Worm (Caenorhabditis elegans) whole organism, late embryonic: ENCODE measurements around the gene srx-2.
A peak's percentile ranks its signal among the peaks of the same experiment; 100 is the strongest.

ENCODE experiments used
- C08G9.2 ChIP-seq: sonication (generic microtip); optimal IDR thresholded peaks from 2 replicates; lab custom pipeline; 2016; ENCODE audit warnings: mild to moderate bottlenecking, missing genetic modification characterization, moderate library complexity, missing compliant biosample characterization
- C38D4.7 ChIP-seq: fragments of 200-800 bp; sonication (Bioruptor generic); optimal IDR thresholded peaks from 2 replicates; lab custom pipeline; 2018; ENCODE audit warnings: mild to moderate bottlenecking, missing genetic modification characterization, moderate library complexity, missing compliant biosample characterization
- K02D7.2 ChIP-seq: sonication (generic microtip); optimal IDR thresholded peaks from 2 replicates; lab custom pipeline; 2017; ENCODE audit warnings: mild to moderate bottlenecking, missing genetic modification characterization, missing compliant biosample characterization
- Y22D7AL.16 ChIP-seq: sonication (generic microtip); optimal IDR thresholded peaks from 2 replicates; lab custom pipeline; 2016; ENCODE audit warnings: missing genetic modification characterization, missing compliant biosample characterization
- ahr-1 ChIP-seq: sonication (generic microtip); optimal IDR thresholded peaks from 2 replicates; lab custom pipeline; 2016; ENCODE audit warnings: missing genetic modification characterization, missing compliant biosample characterization
- ceh-18 ChIP-seq: sonication (generic microtip); optimal IDR thresholded peaks from 2 replicates; lab custom pipeline; 2016; ENCODE audit warnings: missing genetic modification characterization, missing compliant biosample characterization
- ceh-19 ChIP-seq: fragments of 200-800 bp; sonication (Bioruptor generic); optimal IDR thresholded peaks from 2 replicates; lab custom pipeline; 2018; ENCODE audit warnings: mild to moderate bottlenecking, missing genetic modification characterization, missing compliant biosample characterization
- ceh-22 ChIP-seq: sonication (generic microtip); optimal IDR thresholded peaks from 2 replicates; lab custom pipeline; 2017; ENCODE audit warnings: missing biosample characterization, missing genetic modification characterization
- ceh-30 ChIP-seq: fragments of 150-350 bp; optimal IDR thresholded peaks from 2 replicates; lab custom pipeline; 2014; ENCODE audit warnings: missing biosample characterization, missing genetic modification characterization
- ceh-31 ChIP-seq: sonication (generic microtip); optimal IDR thresholded peaks from 2 replicates; lab custom pipeline; 2016; ENCODE audit warnings: missing genetic modification characterization, missing compliant biosample characterization
- ceh-6 ChIP-seq: fragments of 200-800 bp; sonication (Bioruptor generic); optimal IDR thresholded peaks from 2 replicates; lab custom pipeline; 2018; ENCODE audit warnings: mild to moderate bottlenecking, missing genetic modification characterization, missing compliant biosample characterization
- eyg-1 ChIP-seq: sonication (generic microtip); optimal IDR thresholded peaks from 2 replicates; lab custom pipeline; 2016; ENCODE audit warnings: missing genotype, missing genetic modification characterization, missing compliant biosample characterization
- gmeb-2 ChIP-seq: sonication (generic microtip); optimal IDR thresholded peaks from 2 replicates; lab custom pipeline; 2016; ENCODE audit warnings: missing genetic modification characterization, inconsistent platforms, missing compliant biosample characterization
- hlh-13 ChIP-seq: fragments of 200-800 bp; sonication (Bioruptor generic); optimal IDR thresholded peaks from 2 replicates; lab custom pipeline; 2018; ENCODE audit warnings: mild to moderate bottlenecking, missing genetic modification characterization, missing compliant biosample characterization
- hlh-15 ChIP-seq: sonication (generic microtip); optimal IDR thresholded peaks from 2 replicates; lab custom pipeline; 2016; ENCODE audit warnings: missing genetic modification characterization, missing compliant biosample characterization
- hlh-30 ChIP-seq: sonication (generic microtip); optimal IDR thresholded peaks from 2 replicates; lab custom pipeline; 2017; ENCODE audit warnings: antibody characterized with exemption, missing genetic modification characterization, missing compliant biosample characterization; ENCODE audit not compliant: insufficient read depth
- hlh-6 ChIP-seq: sonication (generic microtip); optimal IDR thresholded peaks from 2 replicates; lab custom pipeline; 2016; ENCODE audit warnings: missing genotype, missing genetic modification characterization, missing compliant biosample characterization
- hlh-8 ChIP-seq: sonication (generic microtip); optimal IDR thresholded peaks from 2 replicates; lab custom pipeline; 2016; ENCODE audit warnings: missing genotype, missing genetic modification characterization, missing compliant biosample characterization
- lin-11 ChIP-seq: fragments of 200-800 bp; sonication (Bioruptor generic); optimal IDR thresholded peaks from 2 replicates; lab custom pipeline; 2018; ENCODE audit warnings: mild to moderate bottlenecking, missing genetic modification characterization, missing compliant biosample characterization
- madf-2 ChIP-seq: sonication (generic microtip); optimal IDR thresholded peaks from 2 replicates; lab custom pipeline; 2017; ENCODE audit warnings: missing genetic modification characterization, missing compliant biosample characterization
- nfya-1 ChIP-seq: sonication (generic microtip); optimal IDR thresholded peaks from 2 replicates; lab custom pipeline; 2017; ENCODE audit warnings: missing genetic modification characterization, mild to moderate bottlenecking, missing compliant biosample characterization, antibody characterized with exemption, moderate library complexity
- nhr-11 ChIP-seq: fragments of 150-350 bp; optimal IDR thresholded peaks from 2 replicates; lab custom pipeline; 2014; ENCODE audit warnings: missing biosample characterization, missing genetic modification characterization
- odd-2 ChIP-seq: sonication (generic microtip); optimal IDR thresholded peaks from 2 replicates; lab custom pipeline; 2017; ENCODE audit warnings: antibody characterized with exemption, mild to moderate bottlenecking, missing genetic modification characterization, missing compliant biosample characterization
- pat-9 ChIP-seq: fragments of 200-800 bp; sonication (Bioruptor generic); optimal IDR thresholded peaks from 2 replicates; lab custom pipeline; 2018; ENCODE audit warnings: mild to moderate bottlenecking, missing genetic modification characterization, moderate library complexity, missing compliant biosample characterization
- pax-1 ChIP-seq: fragments of 150-350 bp; optimal IDR thresholded peaks from 2 replicates; lab custom pipeline; 2014; ENCODE audit warnings: missing biosample characterization, missing genetic modification characterization
- sox-2 ChIP-seq: fragments of 200-800 bp; sonication (Bioruptor generic); IDR thresholded peaks from 2 replicates; pipeline ENCODE4 v1.3.6; 2022; ENCODE audit warnings: missing genetic modification reagents, missing genetic modification characterization, missing compliant biosample characterization
- sox-4 ChIP-seq: sonication (generic microtip); optimal IDR thresholded peaks from 2 replicates; lab custom pipeline; 2017; ENCODE audit warnings: mild to moderate bottlenecking, missing genetic modification characterization, inconsistent platforms, missing compliant biosample characterization
- syd-9 ChIP-seq: sonication (generic microtip); optimal IDR thresholded peaks from 2 replicates; lab custom pipeline; 2016; ENCODE audit warnings: mild to moderate bottlenecking, missing genetic modification characterization, moderate library complexity, missing compliant biosample characterization
- tbx-2 ChIP-seq: sonication (generic microtip); optimal IDR thresholded peaks from 2 replicates; lab custom pipeline; 2016; ENCODE audit warnings: missing genetic modification characterization, missing compliant biosample characterization
- tbx-7 ChIP-seq: sonication (generic microtip); optimal IDR thresholded peaks from 2 replicates; lab custom pipeline; 2016; ENCODE audit warnings: missing genotype, missing genetic modification characterization, missing compliant biosample characterization
- unc-86 ChIP-seq: sonication (generic microtip); optimal IDR thresholded peaks from 2 replicates; lab custom pipeline; 2016; ENCODE audit warnings: missing genetic modification characterization, missing compliant biosample characterization
- zip-5 ChIP-seq: sonication (generic microtip); optimal IDR thresholded peaks from 2 replicates; lab custom pipeline; 2016; ENCODE audit warnings: missing genetic modification characterization, missing compliant biosample characterization
- ztf-16 ChIP-seq: sonication (generic microtip); optimal IDR thresholded peaks from 2 replicates; lab custom pipeline; 2017; ENCODE audit warnings: missing genetic modification characterization, missing compliant biosample characterization

The srx-2 gene

DNA sequence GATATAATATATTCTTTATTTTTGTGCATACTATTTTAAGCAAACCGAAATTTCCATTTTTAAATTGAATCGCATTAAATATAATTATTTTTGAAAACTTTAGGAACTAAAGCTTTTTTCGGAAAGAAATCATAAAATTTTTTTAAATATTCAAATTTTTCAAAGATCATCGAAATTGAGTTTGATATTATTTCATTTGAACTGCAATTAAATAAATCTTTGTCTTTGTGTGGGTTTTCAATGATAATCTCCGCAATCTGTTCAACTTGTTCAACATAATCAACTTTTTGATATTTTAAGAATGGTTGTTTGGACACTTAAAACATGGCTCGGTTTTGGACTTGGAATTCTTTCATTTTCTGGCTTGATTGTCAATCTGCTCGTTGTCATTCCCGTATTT lies at the start of gene srx-2:
srx-2 (plus strand) TSS at position 301 of the 400 bp plus-strand sequence.
- TF ChIP-seq lin-11, result no peak
- no peak for TF ChIP-seq C08G9.2 (tag; lab: Kevin White, UChicago)
- TF ChIP-seq ceh-19 (GFP tag; lab: Kevin White, UChicago), result no peak
- no peak for TF ChIP-seq syd-9 (tag; lab: Kevin White, UChicago)
- no peak for TF ChIP-seq nhr-11 (tag; lab: Kevin White, UChicago)
- TF ChIP-seq, all 69 proteins: peak for 0

DNA sequence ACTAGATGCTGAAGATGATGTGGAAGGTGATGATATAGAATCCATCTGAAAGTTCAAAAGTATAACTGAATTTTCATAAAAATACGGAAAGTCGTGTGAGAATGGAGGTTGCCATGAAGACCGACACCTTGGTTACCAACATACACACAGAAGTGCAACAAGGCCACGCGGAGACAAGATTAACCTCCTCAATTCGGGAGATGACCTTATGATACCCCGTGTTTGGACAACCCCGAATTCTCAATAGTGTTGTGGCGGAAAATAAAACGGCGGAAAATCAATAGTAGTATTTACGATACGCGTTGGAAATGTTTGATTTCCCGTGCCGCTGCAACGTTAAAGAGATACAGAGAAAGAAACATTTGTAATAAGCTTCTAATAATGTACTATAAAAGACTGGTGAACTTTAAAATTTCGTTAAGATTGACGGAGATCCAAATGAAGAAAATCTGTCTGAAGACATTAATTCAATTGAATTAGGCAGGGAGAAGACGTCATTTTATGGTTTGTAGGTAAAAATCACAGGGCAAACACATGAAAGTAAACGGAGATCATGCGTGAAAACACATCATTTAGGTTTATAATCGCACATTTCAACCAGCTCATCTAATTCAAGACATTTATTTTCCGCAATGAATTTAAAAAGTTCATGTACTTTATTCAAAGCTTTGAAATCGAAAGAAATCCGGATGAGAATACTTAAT lies 45.1 kb upstream of the srx-2 start, which contains the start of gene nhr-44:
nhr-44 (minus strand) TSS at position 51 of the 704 bp plus-strand sequence.
- TF ChIP-seq tbx-2 (no peak), pax-1 (tag; lab: Kevin White, UChicago) (peak; percentile 53)

DNA sequence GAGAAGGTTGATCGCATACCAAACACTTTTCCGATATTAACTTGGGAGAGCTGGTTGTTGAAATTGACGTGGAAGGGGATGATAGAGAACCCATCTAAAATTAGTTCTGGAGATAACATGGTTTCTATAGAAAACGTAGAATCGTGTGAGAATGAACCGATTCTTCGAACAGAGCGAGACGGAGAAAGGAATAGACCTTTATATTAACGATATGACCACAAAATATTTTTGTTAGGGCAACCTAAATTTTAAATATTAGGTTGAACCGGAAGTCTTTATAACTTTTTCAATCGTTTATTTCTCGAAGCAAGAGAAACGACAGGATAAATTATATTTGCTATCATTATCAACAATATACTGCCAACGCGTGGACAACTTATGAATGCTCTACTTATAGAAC lies 43.2 kb upstream of the srx-2 start, which contains the start of gene nhr-219:
nhr-219 (minus strand) TSS at position 101 of the 400 bp plus-strand sequence.
- TF ChIP-seq Y22D7AL.16 (tag; lab: Kevin White, UChicago), result no peak
- no peak for TF ChIP-seq tbx-7
- no peak for TF ChIP-seq hlh-13 (GFP tag; lab: Kevin White, UChicago)
- TF ChIP-seq ceh-30 (tag; lab: Kevin White, UChicago), result no peak
- TF ChIP-seq ceh-6 (GFP tag; lab: Kevin White, UChicago), result no peak
- no peak for TF ChIP-seq pax-1 (tag; lab: Kevin White, UChicago)
- TF ChIP-seq ceh-22, result no peak
- no peak for TF ChIP-seq sox-4
- no peak for TF ChIP-seq hlh-8
- TF ChIP-seq zip-5, result no peak

DNA sequence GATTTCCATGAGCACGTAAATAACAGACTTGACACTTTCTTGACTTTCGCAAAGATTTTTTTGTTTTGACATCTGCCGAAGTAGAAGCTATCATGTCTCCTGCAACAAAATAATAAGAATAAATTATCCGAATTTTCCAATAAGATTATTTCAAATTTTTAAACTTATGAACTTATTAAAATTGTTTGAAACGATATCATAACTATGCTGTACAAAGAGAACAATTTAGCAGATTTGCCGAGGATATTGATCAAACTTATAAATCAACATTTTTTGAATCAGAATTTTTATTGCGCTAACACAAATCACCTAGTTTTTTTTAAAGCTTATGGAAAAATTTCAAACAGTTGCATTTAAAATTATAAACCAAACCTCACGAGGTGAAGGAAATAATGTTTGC lies 37.0 kb upstream of the srx-2 start, which contains the start of gene nhr-195:
nhr-195 (minus strand) TSS at position 101 of the 400 bp plus-strand sequence.
- TF ChIP-seq hlh-6 (tag; lab: Kevin White, UChicago), result no peak
- no peak for TF ChIP-seq ceh-19 (GFP tag; lab: Kevin White, UChicago)
- no peak for TF ChIP-seq C38D4.7 (GFP tag; lab: Kevin White, UChicago)
- no peak for TF ChIP-seq eyg-1 (tag; lab: Kevin White, UChicago)
- TF ChIP-seq tbx-7, result no peak
- no peak for TF ChIP-seq K02D7.2 (tag; lab: Kevin White, UChicago)
- TF ChIP-seq hlh-30 (tag; lab: Kevin White, UChicago), result no peak
- no peak for TF ChIP-seq unc-86
- TF ChIP-seq ceh-18 (tag; lab: Kevin White, UChicago), result no peak
- no peak for TF ChIP-seq C08G9.2 (tag; lab: Kevin White, UChicago)
- TF ChIP-seq sox-2 (GFP tag; lab: Robert Waterston, UW), result no peak
- no peak for TF ChIP-seq ztf-16 (tag; lab: Kevin White, UChicago)
- TF ChIP-seq gmeb-2 (tag; lab: Kevin White, UChicago), result no peak
- TF ChIP-seq, all 69 proteins: peak for 0

DNA sequence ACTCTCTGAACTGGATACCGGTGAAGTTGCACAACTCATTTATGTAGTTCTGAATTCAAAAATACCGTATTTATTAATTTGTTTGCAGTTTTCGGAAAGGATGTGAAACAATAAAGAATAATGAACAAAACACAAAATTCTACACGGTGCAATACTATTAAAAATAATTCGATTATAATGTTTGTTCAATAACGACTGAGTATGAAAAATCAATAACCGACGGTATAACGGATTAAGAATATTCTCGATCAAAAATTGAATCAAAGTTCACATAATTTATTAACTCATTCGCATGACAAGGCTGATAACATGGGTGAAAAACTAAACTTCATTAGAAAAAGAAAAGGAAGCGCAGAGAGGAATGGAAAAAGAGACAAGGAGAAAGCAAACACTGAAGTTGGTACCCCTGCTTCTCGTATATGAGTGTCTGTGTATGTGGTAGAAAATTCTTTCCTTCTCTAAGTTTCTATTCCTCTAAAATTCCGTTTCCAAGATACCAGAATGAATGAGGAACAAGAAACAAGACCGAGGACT lies 34.3 kb upstream of the srx-2 start, which contains the start of gene nhr-143:
nhr-143 (minus strand) TSS at position 51 of the 534 bp plus-strand sequence.
- no peak for TF ChIP-seq gmeb-2 (tag; lab: Kevin White, UChicago)

DNA sequence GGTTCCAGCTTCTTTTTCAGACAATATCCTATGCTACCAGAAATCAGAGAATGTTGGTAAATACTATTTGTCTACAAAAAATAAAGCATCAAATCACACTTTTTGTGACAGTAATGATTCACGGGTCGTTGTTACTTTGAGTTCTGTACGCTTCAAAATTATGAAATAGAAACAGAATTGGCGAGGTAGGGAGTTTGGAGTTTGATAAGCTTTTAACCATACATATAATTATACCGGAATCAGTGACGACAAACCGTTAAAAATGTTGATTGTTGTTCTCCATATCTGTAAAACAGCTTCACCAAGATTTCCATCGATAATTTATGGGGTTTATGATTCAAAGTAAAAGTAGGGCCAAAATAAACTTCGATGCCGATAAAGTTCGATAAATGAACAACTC lies 31.4 kb upstream of the srx-2 start:
- no peak for TF ChIP-seq syd-9 (tag; lab: Kevin White, UChicago)
- no peak for TF ChIP-seq nfya-1 (tag; lab: Kevin White, UChicago)
- no peak for TF ChIP-seq odd-2
- TF ChIP-seq ceh-31 (tag; lab: Kevin White, UChicago), result no peak
- TF ChIP-seq tbx-7, result no peak
- no peak for TF ChIP-seq hlh-8
- no peak for TF ChIP-seq pat-9 (tag; lab: Kevin White, UChicago)
- TF ChIP-seq C38D4.7 (GFP tag; lab: Kevin White, UChicago), result no peak
- TF ChIP-seq madf-2 (tag; lab: Kevin White, UChicago), result no peak
- no peak for TF ChIP-seq hlh-15 (tag; lab: Kevin White, UChicago)
- TF ChIP-seq ahr-1 (tag; lab: Kevin White, UChicago), result no peak
- TF ChIP-seq, all 69 proteins: peak for 0
